Fruit fly (Drosophila melanogaster): ENCODE data around the gene Hs6st.

Gene Hs6st

dm6 chr3R:19925271-19925670, 83.0 kb downstream of the Hs6st start, which contains the start of gene CG4462:
Gene CG4462, minus strand, starts transcription at chr3R:19925371.
- TF ChIP-seq Hr78 (GFP tag; optimal IDR thresholded peaks at IDR 0.05) (no peak), br (GFP tag; optimal IDR thresholded peaks at IDR 0.05) (no peak), foxo (GFP tag; optimal IDR thresholded peaks at IDR 0.05) (no peak), Myc (optimal IDR thresholded peaks at IDR 0.05) (no peak), CrebA (GFP tag; optimal IDR thresholded peaks at IDR 0.05; ENCODE audit: borderline replicate concordance) (no peak), ey (GFP tag; optimal IDR thresholded peaks at IDR 0.05) (no peak)

DNA sequence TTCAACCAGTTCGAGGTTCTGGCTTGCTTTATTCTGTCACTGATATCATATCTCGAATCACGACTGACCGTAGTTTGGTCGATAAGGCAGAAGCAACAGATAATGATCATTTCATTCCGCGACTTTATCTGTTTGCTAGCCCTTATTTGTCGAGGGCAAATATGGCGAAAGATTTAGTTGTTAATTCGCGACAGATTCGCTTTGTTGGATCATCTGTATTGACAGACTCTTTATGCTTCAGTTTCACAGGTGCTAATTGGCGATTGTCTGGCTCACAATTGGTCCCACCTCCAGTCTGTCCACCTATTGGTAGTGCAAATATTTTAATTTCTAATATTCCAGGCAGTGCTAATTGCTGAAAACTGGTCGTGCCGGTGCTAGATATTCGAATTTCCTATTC, 84.0 kb downstream of the Hs6st start:
- TF ChIP-seq sv (GFP tag; optimal IDR thresholded peaks at IDR 0.05) (no peak), Hnf4 (GFP tag; optimal IDR thresholded peaks at IDR 0.05) (no peak), rgr (GFP tag; optimal IDR thresholded peaks at IDR 0.05) (peak; percentile 65), fru (GFP tag; optimal IDR thresholded peaks at IDR 0.05) (no peak), Dfd (GFP tag; optimal IDR thresholded peaks at IDR 0.05) (no peak), Vsx2 (GFP tag; optimal IDR thresholded peaks at IDR 0.05; ENCODE audit: partially characterized antibody) (no peak), CG9705 (GFP tag; optimal IDR thresholded peaks at IDR 0.05) (no peak), brk (GFP tag; optimal IDR thresholded peaks at IDR 0.05) (no peak), psq (GFP tag; optimal IDR thresholded peaks at IDR 0.05) (no peak), Jra (GFP tag; optimal IDR thresholded peaks at IDR 0.05) (no peak), dsf (GFP tag; optimal IDR thresholded peaks at IDR 0.05; ENCODE audit: borderline replicate concordance) (no peak), sage (GFP tag; optimal IDR thresholded peaks at IDR 0.05) (no peak), Dif (GFP tag; optimal IDR thresholded peaks at IDR 0.05; ENCODE audit: partially characterized antibody) (no peak), Sp1 (GFP tag; optimal IDR thresholded peaks at IDR 0.05) (no peak), Hr83 (GFP tag; optimal IDR thresholded peaks at IDR 0.05; ENCODE audit: poor library complexity, severe bottlenecking) (peak; percentile 38), dmrt93B (GFP tag; optimal IDR thresholded peaks at IDR 0.05) (no peak), N (GFP tag; optimal IDR thresholded peaks at IDR 0.05) (no peak), Abd-B (GFP tag; optimal IDR thresholded peaks at IDR 0.05) (no peak), br (GFP tag; optimal IDR thresholded peaks at IDR 0.05) (peak; percentile 34), Myc (optimal IDR thresholded peaks at IDR 0.05) (no peak), Mio (GFP tag; optimal IDR thresholded peaks at IDR 0.05) (no peak), tai (GFP tag; optimal IDR thresholded peaks at IDR 0.05) (no peak), h (GFP tag; optimal IDR thresholded peaks at IDR 0.05) (peak; percentile 50), ey (GFP tag; optimal IDR thresholded peaks at IDR 0.05) (no peak), foxo (GFP tag; optimal IDR thresholded peaks at IDR 0.05) (no peak), pan (optimal IDR thresholded peaks at IDR 0.05) (no peak), lola (GFP tag; optimal IDR thresholded peaks at IDR 0.05) (no peak), OdsH (GFP tag; optimal IDR thresholded peaks at IDR 0.05) (no peak), jim (GFP tag; optimal IDR thresholded peaks at IDR 0.05) (no peak), CrebA (GFP tag; optimal IDR thresholded peaks at IDR 0.05; ENCODE audit: borderline replicate concordance) (no peak), Rel (GFP tag; optimal IDR thresholded peaks at IDR 0.05) (no peak), Rel (tag; optimal IDR thresholded peaks at IDR 0.05) (no peak)

DNA sequence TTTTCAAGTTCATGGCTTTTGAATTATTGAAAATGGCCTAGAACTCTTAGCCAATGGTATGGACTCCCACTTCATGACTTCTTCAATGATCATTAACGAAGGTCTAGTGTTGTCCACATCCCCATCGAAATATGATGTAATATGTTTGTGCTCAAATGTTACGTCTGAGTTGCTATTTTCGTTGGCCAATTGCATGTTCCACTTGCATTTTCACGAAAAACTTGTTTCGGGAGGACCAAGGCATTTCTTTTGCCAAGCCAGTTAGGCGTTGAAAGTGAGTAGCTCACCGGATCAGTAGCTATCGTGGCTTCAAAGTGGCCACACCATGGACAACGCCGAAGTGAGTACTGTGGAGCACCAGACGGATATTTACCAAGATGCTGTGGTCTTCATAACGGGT, 90.1 kb downstream of the Hs6st start, which contains the start of gene CG4770:
TSS of gene CG4770 (plus strand) at position 301 of the 400 bp plus-strand sequence.
- TF ChIP-seq CG9705 (GFP tag; optimal IDR thresholded peaks at IDR 0.05) (no peak), CrebA (GFP tag; optimal IDR thresholded peaks at IDR 0.05; ENCODE audit: borderline replicate concordance) (no peak), ey (GFP tag; optimal IDR thresholded peaks at IDR 0.05) (no peak), tai (GFP tag; optimal IDR thresholded peaks at IDR 0.05) (no peak), dmrt93B (GFP tag; optimal IDR thresholded peaks at IDR 0.05) (no peak), sage (GFP tag; optimal IDR thresholded peaks at IDR 0.05) (no peak), dl (GFP tag; optimal IDR thresholded peaks at IDR 0.05; ENCODE audit: insufficient read depth in 1 of 2, partially characterized antibody in 2 of 2) (no peak)

- no peak for TF ChIP-seq dl (GFP tag; optimal IDR thresholded peaks at IDR 0.05; ENCODE audit: insufficient read depth in 1 of 2, partially characterized antibody in 2 of 2)
- no peak for TF ChIP-seq woc (GFP tag; optimal IDR thresholded peaks at IDR 0.05)
- TF ChIP-seq Hr78 (GFP tag; optimal IDR thresholded peaks at IDR 0.05) = no peak
- TF ChIP-seq Myc (optimal IDR thresholded peaks at IDR 0.05) = no peak
- no peak for TF ChIP-seq Sp1 (GFP tag; optimal IDR thresholded peaks at IDR 0.05)
- no peak for TF ChIP-seq sage (GFP tag; optimal IDR thresholded peaks at IDR 0.05)
- TF ChIP-seq jim (GFP tag; optimal IDR thresholded peaks at IDR 0.05) = no peak
- no peak for TF ChIP-seq dsf (GFP tag; optimal IDR thresholded peaks at IDR 0.05; ENCODE audit: borderline replicate concordance)
- TF ChIP-seq N (GFP tag; optimal IDR thresholded peaks at IDR 0.05) = no peak
- TF ChIP-seq CG32264 (GFP tag; optimal IDR thresholded peaks at IDR 0.05) = no peak
- TF ChIP-seq fru (GFP tag; optimal IDR thresholded peaks at IDR 0.05) = no peak
- TF ChIP-seq tai (GFP tag; optimal IDR thresholded peaks at IDR 0.05) = no peak
- no peak for TF ChIP-seq HLH106 (tag; optimal IDR thresholded peaks at IDR 0.05)
These were observed 90.6 kb downstream of the Hs6st start, which contains the start of gene CG4465 for dm6 chr3R:19917739-19918138. Gene CG4465, minus strand, starts transcription at chr3R:19917839.

Measured in whole organism, wandering third instar larva.